Fruit fly (Drosophila melanogaster) whole organism, embryonic: Measurements from ENCODE around the gene CheB38b.
A peak's percentile ranks its signal among the peaks of the same experiment; 100 is the strongest.

Source experiments
- Ada2b ChIP-seq: fragments of 200-800 bp; sonication (Bioruptor generic); IDR thresholded peaks from 2 replicates; pipeline ENCODE4 v1.3.6; 2022; ENCODE audit warnings: missing biosample characterization, missing genetic modification characterization
- Atf6 ChIP-seq: fragments of 200-800 bp; sonication (Bioruptor generic); IDR thresholded peaks from 2 replicates; pipeline ENCODE4 v1.3.6; 2022; ENCODE audit warnings: missing biosample characterization, missing genetic modification characterization
- BEAF-32 ChIP-seq: fragments of 200-800 bp; sonication (Bioruptor generic); optimal IDR thresholded peaks from 3 replicates; lab custom pipeline; 2017; ENCODE audit warnings: missing biosample characterization, missing genetic modification characterization, mild to moderate bottlenecking, moderate library complexity, missing genetic modification reagents
- CG11504 ChIP-seq: fragments of 200-800 bp; sonication (Bioruptor generic); optimal IDR thresholded peaks from 3 replicates; lab custom pipeline; 2019; ENCODE audit warnings: missing biosample characterization, mild to moderate bottlenecking, missing genetic modification characterization, moderate library complexity
- CG12769 ChIP-seq: fragments of 200-800 bp; sonication (Bioruptor generic); optimal IDR thresholded peaks from 2 replicates; lab custom pipeline; 2019; ENCODE audit warnings: missing biosample characterization, mild to moderate bottlenecking, missing genetic modification characterization, moderate library complexity
- CG15601 ChIP-seq: fragments of 200-800 bp; sonication (Bioruptor generic); optimal IDR thresholded peaks from 3 replicates; lab custom pipeline; 2019; ENCODE audit warnings: missing biosample characterization, mild to moderate bottlenecking, missing genetic modification characterization, moderate library complexity
- CG17912 ChIP-seq: fragments of 200-800 bp; sonication (Bioruptor generic); optimal IDR thresholded peaks from 2 replicates; lab custom pipeline; 2018; ENCODE audit warnings: missing biosample characterization, mild to moderate bottlenecking, missing genetic modification characterization
- CG1832 ChIP-seq: fragments of 200-800 bp; sonication (Bioruptor generic); optimal IDR thresholded peaks from 2 replicates; lab custom pipeline; 2017; ENCODE audit warnings: missing biosample characterization, mild to moderate bottlenecking, missing genetic modification characterization, inconsistent platforms
- CG18599 ChIP-seq: fragments of 200-800 bp; sonication (Bioruptor generic); optimal IDR thresholded peaks from 3 replicates; lab custom pipeline; 2017; ENCODE audit warnings: missing biosample characterization, missing genetic modification characterization, mild to moderate bottlenecking, moderate library complexity, missing genetic modification reagents
- CG2678 ChIP-seq: fragments of 200-800 bp; sonication (Bioruptor generic); optimal IDR thresholded peaks from 3 replicates; lab custom pipeline; 2019; ENCODE audit warnings: missing biosample characterization, mild to moderate bottlenecking, missing genetic modification characterization, moderate library complexity
- CG31388 ChIP-seq: fragments of 200-800 bp; sonication (Bioruptor generic); optimal IDR thresholded peaks from 2 replicates; lab custom pipeline; 2016; ENCODE audit warnings: missing biosample characterization, missing genetic modification characterization
- CG33557 ChIP-seq: fragments of 200-800 bp; sonication (Bioruptor generic); optimal IDR thresholded peaks from 2 replicates; lab custom pipeline; 2019; ENCODE audit warnings: missing biosample characterization, mild to moderate bottlenecking, missing genetic modification characterization, moderate library complexity
- CG34224 ChIP-seq: fragments of 200-800 bp; sonication (Bioruptor generic); IDR thresholded peaks from 3 replicates; pipeline ENCODE4 v1.3.6; 2022; ENCODE audit warnings: missing biosample characterization, missing genetic modification characterization; ENCODE audit not compliant: partially characterized antibody
- CG4282 ChIP-seq: fragments of 200-800 bp; sonication (Bioruptor generic); optimal IDR thresholded peaks from 2 replicates; lab custom pipeline; 2016; ENCODE audit warnings: missing biosample characterization, missing genetic modification characterization
- CG4820 ChIP-seq: fragments of 200-800 bp; sonication (Bioruptor generic); optimal IDR thresholded peaks from 3 replicates; lab custom pipeline; 2016; ENCODE audit warnings: missing biosample characterization, missing genetic modification characterization
- CG7745 ChIP-seq: fragments of 200-800 bp; sonication (Bioruptor generic); optimal IDR thresholded peaks from 2 replicates; lab custom pipeline; 2018; ENCODE audit warnings: missing biosample characterization, mild to moderate bottlenecking, missing genetic modification characterization, moderate library complexity
- CG7963 ChIP-seq: fragments of 200-800 bp; sonication (Bioruptor generic); IDR thresholded peaks from 3 replicates; pipeline ENCODE4 v1.3.6; 2022; ENCODE audit warnings: missing biosample characterization, missing genetic modification characterization; ENCODE audit not compliant: partially characterized antibody
- CG8281 ChIP-seq: fragments of 200-800 bp; sonication (Bioruptor generic); optimal IDR thresholded peaks from 2 replicates; lab custom pipeline; 2018; ENCODE audit warnings: missing biosample characterization, mild to moderate bottlenecking, missing genetic modification characterization, moderate library complexity
- CG8388 ChIP-seq: fragments of 200-800 bp; sonication (Bioruptor generic); optimal IDR thresholded peaks from 2 replicates; lab custom pipeline; 2019; ENCODE audit warnings: missing biosample characterization, mild to moderate bottlenecking, missing genetic modification characterization, moderate library complexity
- Dek ChIP-seq: fragments of 200-800 bp; sonication (Bioruptor generic); optimal IDR thresholded peaks from 3 replicates; lab custom pipeline; 2019; ENCODE audit warnings: missing biosample characterization, mild to moderate bottlenecking, missing genetic modification characterization, moderate library complexity
- Gsc ChIP-seq: fragments of 200-800 bp; sonication (Bioruptor generic); IDR thresholded peaks from 2 replicates; pipeline ENCODE4 v1.3.6; 2022; ENCODE audit warnings: missing biosample characterization, missing genetic modification characterization
- Hand ChIP-seq: fragments of 200-800 bp; sonication (Bioruptor generic); optimal IDR thresholded peaks from 2 replicates; lab custom pipeline; 2017; ENCODE audit warnings: mild to moderate bottlenecking, missing biosample characterization, missing genetic modification reagents, missing genetic modification characterization
- Med ChIP-seq: fragments of 200-800 bp; sonication (Bioruptor generic); peaks from one replicate; lab custom pipeline; 2016; ENCODE audit warnings: missing biosample characterization, missing genetic modification characterization, mild to moderate bottlenecking, inconsistent platforms, moderate library complexity
- NC2α ChIP-seq: fragments of 200-800 bp; sonication (Bioruptor generic); optimal IDR thresholded peaks from 2 replicates; lab custom pipeline; 2016; ENCODE audit warnings: missing biosample characterization, missing genetic modification characterization
- Optix ChIP-seq: fragments of 200-800 bp; sonication (Bioruptor generic); IDR thresholded peaks from 3 replicates; pipeline ENCODE4 v1.3.6; 2022; ENCODE audit warnings: missing biosample characterization, missing genetic modification characterization
- Usf ChIP-seq: fragments of 200-800 bp; sonication (Bioruptor generic); optimal IDR thresholded peaks from 2 replicates; lab custom pipeline; 2017; ENCODE audit warnings: missing genotype, missing biosample characterization, missing genetic modification characterization
- abd-A ChIP-seq: fragments of 200-800 bp; sonication (Bioruptor generic); optimal IDR thresholded peaks from 3 replicates; lab custom pipeline; 2019; ENCODE audit warnings: missing biosample characterization, mild to moderate bottlenecking, missing genetic modification characterization, moderate library complexity
- ap ChIP-seq: fragments of 200-800 bp; sonication (Bioruptor generic); IDR thresholded peaks from 2 replicates; pipeline ENCODE4 v1.3.6; 2022; ENCODE audit warnings: missing biosample characterization, missing genetic modification characterization
- bab2 ChIP-seq: fragments of 200-800 bp; sonication (Bioruptor generic); optimal IDR thresholded peaks from 2 replicates; lab custom pipeline; 2016; ENCODE audit warnings: missing biosample characterization, missing genetic modification characterization
- cad ChIP-seq: fragments of >200 bp; optimal IDR thresholded peaks from 2 replicates; lab custom pipeline; 2017; ENCODE audit warnings: missing biosample characterization, missing genetic modification characterization
- danr ChIP-seq: fragments of 200-800 bp; sonication (Bioruptor generic); IDR thresholded peaks from 2 replicates; pipeline ENCODE4 v1.3.6; 2022; ENCODE audit warnings: missing biosample characterization, missing genetic modification characterization
- emc ChIP-seq: fragments of 200-800 bp; sonication (Bioruptor generic); optimal IDR thresholded peaks from 2 replicates; lab custom pipeline; 2016; ENCODE audit warnings: missing biosample characterization, missing genetic modification characterization
- ewg ChIP-seq: fragments of 200-800 bp; sonication (Bioruptor generic); optimal IDR thresholded peaks from 3 replicates; lab custom pipeline; 2017; ENCODE audit warnings: mild to moderate bottlenecking, missing biosample characterization, missing genetic modification reagents, missing genetic modification characterization
- fru ChIP-seq: fragments of >200 bp; optimal IDR thresholded peaks from 2 replicates; lab custom pipeline; 2017
- gcm2 ChIP-seq: fragments of 200-800 bp; sonication (Bioruptor generic); optimal IDR thresholded peaks from 2 replicates; lab custom pipeline; 2016; ENCODE audit warnings: missing biosample characterization, missing genetic modification characterization
- gsb ChIP-seq: fragments of 200-800 bp; sonication (Bioruptor generic); IDR thresholded peaks from 2 replicates; pipeline ENCODE4 v1.3.6; 2022; ENCODE audit warnings: missing biosample characterization, missing genetic modification characterization
- ken ChIP-seq: fragments of 200-800 bp; sonication (Bioruptor generic); IDR thresholded peaks from 3 replicates; pipeline ENCODE4 v1.3.6; 2022; ENCODE audit warnings: missing biosample characterization, missing genetic modification characterization
- mam ChIP-seq: fragments of 200-800 bp; sonication (Bioruptor generic); optimal IDR thresholded peaks from 3 replicates; lab custom pipeline; 2016; ENCODE audit warnings: missing biosample characterization, missing genetic modification characterization
- nerfin-1 ChIP-seq: fragments of 200-800 bp; sonication (Bioruptor generic); optimal IDR thresholded peaks from 3 replicates; lab custom pipeline; 2019; ENCODE audit warnings: missing biosample characterization, mild to moderate bottlenecking, missing genetic modification characterization, moderate library complexity
- oc ChIP-seq: fragments of 200-800 bp; sonication (Bioruptor generic); optimal IDR thresholded peaks from 2 replicates; lab custom pipeline; 2018; ENCODE audit warnings: missing biosample characterization, mild to moderate bottlenecking, missing genetic modification characterization, moderate library complexity
- otp ChIP-seq: fragments of 200-800 bp; sonication (Bioruptor generic); IDR thresholded peaks from 3 replicates; pipeline ENCODE4, ENCODE4 v1.3.6; 2022; ENCODE audit warnings: missing biosample characterization, missing genetic modification characterization
- pan ChIP-seq, 4 experiments: fragments of >200 bp in 3 of 4; fragments of 200-800 bp in 1 of 4; sonication (Bioruptor generic) in 1 of 4; optimal IDR thresholded peaks in 3 of 4; IDR thresholded peaks in 1 of 4; 2 replicates each; pipeline versions ENCODE4 v1.3.6 to Lab custom; 2017 to 2022; ENCODE audit warnings: missing biosample characterization in 2 of 4, missing genetic modification characterization in 2 of 4, mixed read lengths in 1 of 4
- pb ChIP-seq: fragments of 200-800 bp; sonication (Bioruptor generic); optimal IDR thresholded peaks from 3 replicates; lab custom pipeline; 2016; ENCODE audit warnings: missing biosample characterization, missing genetic modification characterization
- pum ChIP-seq: fragments of 200-800 bp; sonication (Bioruptor generic); optimal IDR thresholded peaks from 2 replicates; lab custom pipeline; 2016; ENCODE audit warnings: missing biosample characterization, missing genetic modification characterization
- run ChIP-seq: fragments of 200-800 bp; sonication (Bioruptor generic); optimal IDR thresholded peaks from 3 replicates; lab custom pipeline; 2018; ENCODE audit warnings: missing biosample characterization, mild to moderate bottlenecking, missing genetic modification characterization
- sd ChIP-seq: fragments of 200-800 bp; sonication (Bioruptor generic); optimal IDR thresholded peaks from 3 replicates; lab custom pipeline; 2018; ENCODE audit warnings: missing biosample characterization, mild to moderate bottlenecking, missing genetic modification characterization, moderate library complexity
- slou ChIP-seq: fragments of 200-800 bp; sonication (Bioruptor generic); optimal IDR thresholded peaks from 3 replicates; lab custom pipeline; 2016; ENCODE audit warnings: missing biosample characterization, missing genetic modification characterization
- sqz ChIP-seq: fragments of 200-800 bp; sonication (Bioruptor generic); optimal IDR thresholded peaks from 3 replicates; lab custom pipeline; 2018; ENCODE audit warnings: missing biosample characterization, mild to moderate bottlenecking, missing genetic modification characterization
- tup ChIP-seq: fragments of 200-800 bp; sonication (Bioruptor generic); optimal IDR thresholded peaks from 2 replicates; lab custom pipeline; 2016; ENCODE audit warnings: missing biosample characterization, mild to moderate bottlenecking, missing genetic modification characterization, moderate library complexity
- yki ChIP-seq: fragments of >200 bp; optimal IDR thresholded peaks from 3 replicates; lab custom pipeline; 2018

The CheB38b gene

dm6 chr2L:20780768-20781167, 36.3 kb downstream of the CheB38b start (continued):
- TF ChIP-seq sd (tag; lab: Kevin White, UChicago) = peak; percentile 47
- TF ChIP-seq CG12769 (tag; lab: Kevin White, UChicago) = peak; percentile 86
- peak; percentile 19 for TF ChIP-seq CG8388 (GFP tag; lab: Kevin White, UChicago)
- TF ChIP-seq Gsc (GFP tag; lab: Robert Waterston, UW) = no peak
- no peak for TF ChIP-seq CG1832 (GFP tag; lab: Kevin White, UChicago)
- TF ChIP-seq Usf (GFP tag; lab: Kevin White, UChicago) = peak; percentile 30
- TF ChIP-seq oc (tag; lab: Kevin White, UChicago) = peak; percentile 40
- peak; percentile 28 for TF ChIP-seq abd-A (tag; lab: Kevin White, UChicago)
- TF ChIP-seq CG4282 (GFP tag; lab: Kevin White, UChicago) = peak; percentile 3
- peak; percentile 95 for TF ChIP-seq Med (GFP tag; lab: Kevin White, UChicago)
- no peak for TF ChIP-seq cad
- TF ChIP-seq CG7963 (GFP tag; lab: Robert Waterston, UW) = no peak
- TF ChIP-seq danr (GFP tag; lab: Robert Waterston, UW) = peak; percentile 27; the same call in 1 of the 2 replicates
- TF ChIP-seq ken = peak; percentile 69; the same call in 2 of the 3 replicates
- TF ChIP-seq sqz (GFP tag; lab: Kevin White, UChicago) = peak; percentile 49
- TF ChIP-seq CG7745 (tag; lab: Kevin White, UChicago) = peak; percentile 16
- TF ChIP-seq tup (GFP tag; lab: Kevin White, UChicago) = peak; percentile 18
- no peak for TF ChIP-seq fru (lab: Kevin White, UChicago)
- no peak for TF ChIP-seq CG31388 (GFP tag; lab: Kevin White, UChicago)
- TF ChIP-seq BEAF-32 (GFP tag; lab: Kevin White, UChicago) = no peak
- peak; percentile 51 for TF ChIP-seq CG17912 (GFP tag; lab: Kevin White, UChicago)
- TF ChIP-seq run (tag; lab: Kevin White, UChicago) = peak; percentile 11
- TF ChIP-seq CG33557 (GFP tag; lab: Kevin White, UChicago) = peak; percentile 63
- TF ChIP-seq CG18599 (GFP tag; lab: Kevin White, UChicago) = peak; percentile 87
- TF ChIP-seq nerfin-1 (tag; lab: Kevin White, UChicago) = peak; percentile 51
- peak; percentile 49 for TF ChIP-seq Dek (tag; lab: Kevin White, UChicago)
- peak; percentile 13 for TF ChIP-seq CG8281 (tag; lab: Kevin White, UChicago)
- peak; percentile 74; the same call in 2 of the 3 replicates for TF ChIP-seq otp (GFP tag; lab: Robert Waterston, UW)
- TF ChIP-seq ap (GFP tag; lab: Robert Waterston, UW) = 0 out of 2 replicates have a peak, but pooled peaks have one; percentile 19
- no peak for TF ChIP-seq emc
- TF ChIP-seq pum (GFP tag; lab: Kevin White, UChicago) = peak; percentile 2
- TF ChIP-seq gcm2 (GFP tag; lab: Kevin White, UChicago) = no peak
- peak; percentile 59 for TF ChIP-seq bab2 (GFP tag; lab: Kevin White, UChicago)
- no peak for TF ChIP-seq slou (GFP tag; lab: Kevin White, UChicago)
- peak; percentile 1 for TF ChIP-seq mam (GFP tag; lab: Kevin White, UChicago)
- TF ChIP-seq CG2678 = peak; percentile 79
- no peak for TF ChIP-seq Hand (GFP tag; lab: Kevin White, UChicago)
- peak; percentile 68 for TF ChIP-seq CG15601 (tag; lab: Kevin White, UChicago)
- TF ChIP-seq CG34224 = no peak
- peak; percentile 47 for TF ChIP-seq ewg (GFP tag; lab: Kevin White, UChicago)
- TF ChIP-seq gsb (GFP tag; lab: Robert Waterston, UW) = no peak
- TF ChIP-seq Ada2b (GFP tag; lab: Robert Waterston, UW) = no peak
- TF ChIP-seq Optix (GFP tag; lab: Robert Waterston, UW) = peak; percentile 38; the same call in 1 of the 3 replicates
- TF ChIP-seq CG11504 (tag; lab: Kevin White, UChicago) = peak; percentile 52
- no peak for TF ChIP-seq pan (optimal IDR thresholded peaks at IDR 0.05; lab: Kevin White, UChicago)
- TF ChIP-seq pan (GFP tag; optimal IDR thresholded peaks at IDR 0.05 in 1 of 2, IDR thresholded peaks at IDR 0.05 in 1 of 2) = peak in 1 of 2 experiments; percentile 43
- no peak for TF ChIP-seq CG4820 (GFP tag; lab: Kevin White, UChicago)
- TF ChIP-seq pb = peak; percentile 24
- TF ChIP-seq Atf6 (GFP tag; lab: Robert Waterston, UW) = peak; percentile 53
- no peak for TF ChIP-seq yki (lab: Kevin White, UChicago)
- peak; percentile 43 for TF ChIP-seq NC2α (GFP tag; lab: Kevin White, UChicago)
